Worm (Caenorhabditis elegans) whole organism, L1 larva: ENCODE measurements around the gene cutl-21.

Experiments
- C34B4.2 ChIP-seq: sonication (generic microtip); optimal IDR thresholded peaks from 2 replicates; lab custom pipeline; 2017; ENCODE audit warnings: mild to moderate bottlenecking, missing genetic modification characterization, missing compliant biosample characterization
- F16B12.6 ChIP-seq: fragments of 150-350 bp; optimal IDR thresholded peaks from 2 replicates; lab custom pipeline; 2014; ENCODE audit warnings: missing biosample characterization, missing genetic modification characterization
- aha-1 ChIP-seq: fragments of 150-350 bp; optimal IDR thresholded peaks from 2 replicates; lab custom pipeline; 2014; ENCODE audit warnings: missing biosample characterization, missing genetic modification characterization
- alr-1 ChIP-seq: fragments of 200-800 bp; sonication (Bioruptor generic); optimal IDR thresholded peaks from 2 replicates; lab custom pipeline; 2018; ENCODE audit warnings: borderline replicate concordance, mild to moderate bottlenecking, missing genetic modification characterization, missing compliant biosample characterization
- aly-2 ChIP-seq: fragments of 150-350 bp; optimal IDR thresholded peaks from 2 replicates; lab custom pipeline; 2014; ENCODE audit warnings: missing biosample characterization, missing genetic modification characterization
- ama-1 ChIP-seq: fragments of 150-350 bp; optimal IDR thresholded peaks from 2 replicates; lab custom pipeline; 2014
- ceh-63 ChIP-seq: fragments of 200-800 bp; sonication (Bioruptor generic); optimal IDR thresholded peaks from 2 replicates; lab custom pipeline; 2018; ENCODE audit warnings: mild to moderate bottlenecking, missing genetic modification characterization, missing compliant biosample characterization
- ces-1 ChIP-seq: fragments of 150-350 bp; optimal IDR thresholded peaks from 2 replicates; lab custom pipeline; 2014; ENCODE audit warnings: missing biosample characterization, missing genetic modification reagents, missing genetic modification characterization
- dsc-1 ChIP-seq: sonication (generic microtip); optimal IDR thresholded peaks from 2 replicates; lab custom pipeline; 2016; ENCODE audit warnings: mild to moderate bottlenecking, missing genetic modification characterization, missing compliant biosample characterization
- efl-1 ChIP-seq, 4 experiments: fragments of 150-350 bp; optimal IDR thresholded peaks in 3 of 4; peaks in 1 of 4; 1 replicate in 1 of 4; 2 replicates in 3 of 4; lab custom pipeline; 2014; ENCODE audit warnings: missing biosample characterization in 2 of 4, missing genetic modification characterization in 2 of 4, missing genetic modification reagents in 2 of 4
- efl-3 ChIP-seq: fragments of 200-800 bp; sonication (Bioruptor generic); optimal IDR thresholded peaks from 2 replicates; lab custom pipeline; 2018; ENCODE audit warnings: mild to moderate bottlenecking, missing genetic modification characterization, missing compliant biosample characterization
- egl-13 ChIP-seq: sonication (generic microtip); optimal IDR thresholded peaks from 2 replicates; lab custom pipeline; 2016; ENCODE audit warnings: missing genotype, missing genetic modification reagents, missing genetic modification characterization, missing compliant biosample characterization
- egl-27 ChIP-seq, 2 experiments: fragments of 150-350 bp in 1 of 2; sonication (generic microtip); optimal IDR thresholded peaks; 3 replicates each; lab custom pipeline; 2017 to 2018; ENCODE audit warnings: missing biosample characterization in 2 of 2, missing genetic modification characterization in 2 of 2, missing genetic modification reagents in 2 of 2
- elt-2 ChIP-seq: sonication (generic microtip); optimal IDR thresholded peaks from 2 replicates; lab custom pipeline; 2016; ENCODE audit warnings: missing genetic modification characterization, mild to moderate bottlenecking, inconsistent platforms, missing compliant biosample characterization, missing genetic modification reagents
- elt-3 ChIP-seq, 6 experiments: fragments of 150-350 bp in 1 of 6; sonication (generic microtip); optimal IDR thresholded peaks; 2 replicates each; lab custom pipeline; 2017 to 2018; ENCODE audit warnings: missing biosample characterization in 6 of 6, missing genetic modification characterization in 6 of 6, inconsistent platforms in 1 of 6
- ets-5 ChIP-seq: fragments of 200-800 bp; sonication (Bioruptor generic); IDR thresholded peaks from 2 replicates; pipeline ENCODE4 v1.3.6; 2022; ENCODE audit warnings: missing genetic modification characterization, missing compliant biosample characterization
- hlh-17 ChIP-seq: fragments of 200-800 bp; sonication (Bioruptor generic); optimal IDR thresholded peaks from 2 replicates; lab custom pipeline; 2018; ENCODE audit warnings: missing genetic modification characterization, mild to moderate bottlenecking, missing compliant biosample characterization, moderate library complexity, borderline replicate concordance
- hlh-4 ChIP-seq: sonication (generic microtip); optimal IDR thresholded peaks from 2 replicates; lab custom pipeline; 2016; ENCODE audit warnings: mild to moderate bottlenecking, missing genetic modification characterization, missing compliant biosample characterization
- hpl-2 ChIP-seq: fragments of 150-350 bp; optimal IDR thresholded peaks from 2 replicates; lab custom pipeline; 2014; ENCODE audit warnings: missing biosample characterization, missing genetic modification reagents, missing genetic modification characterization
- isw-1 ChIP-seq: fragments of 200-800 bp; sonication (Bioruptor generic); IDR thresholded peaks from 2 replicates; pipeline ENCODE4 v1.3.6; 2022; ENCODE audit warnings: missing genetic modification characterization, missing compliant biosample characterization
- jun-1 ChIP-seq: fragments of 150-350 bp; optimal IDR thresholded peaks from 2 replicates; lab custom pipeline; 2014; ENCODE audit warnings: missing biosample characterization, missing genetic modification reagents, missing genetic modification characterization
- lin-13 ChIP-seq: fragments of 150-350 bp; optimal IDR thresholded peaks from 2 replicates; lab custom pipeline; 2014; ENCODE audit warnings: missing biosample characterization, missing genetic modification reagents, missing genetic modification characterization
- lin-14 ChIP-seq: fragments of 200-800 bp; sonication (Bioruptor generic); optimal IDR thresholded peaks from 2 replicates; lab custom pipeline; 2018; ENCODE audit warnings: mild to moderate bottlenecking, missing genetic modification characterization, moderate library complexity, missing compliant biosample characterization
- lin-15B ChIP-seq: fragments of 150-350 bp; sonication (generic microtip); optimal IDR thresholded peaks from 3 replicates; lab custom pipeline; 2014; ENCODE audit warnings: missing biosample characterization, missing genetic modification characterization
- lin-35 ChIP-seq, 2 experiments: fragments of 150-350 bp; optimal IDR thresholded peaks; 2 replicates each; lab custom pipeline; 2014; ENCODE audit warnings: missing biosample characterization in 2 of 2, missing genetic modification characterization in 2 of 2, missing genetic modification reagents in 2 of 2
- lin-39 ChIP-seq: fragments of 150-350 bp; optimal IDR thresholded peaks from 2 replicates; lab custom pipeline; 2014; ENCODE audit warnings: missing biosample characterization, missing genetic modification reagents, missing genetic modification characterization
- lir-3 ChIP-seq: sonication (generic microtip); optimal IDR thresholded peaks from 2 replicates; lab custom pipeline; 2016; ENCODE audit warnings: mild to moderate bottlenecking, missing genetic modification characterization, moderate library complexity, missing compliant biosample characterization; ENCODE audit not compliant: poor library complexity
- mep-1 ChIP-seq: fragments of 150-350 bp; optimal IDR thresholded peaks from 2 replicates; lab custom pipeline; 2014; ENCODE audit warnings: missing biosample characterization, missing genetic modification characterization
- nhr-12 ChIP-seq: sonication (generic microtip); optimal IDR thresholded peaks from 2 replicates; lab custom pipeline; 2017; ENCODE audit warnings: missing biosample characterization, missing genetic modification characterization
- nhr-19 ChIP-seq: fragments of 200-800 bp; sonication (Bioruptor generic); conservative IDR thresholded peaks from 2 replicates; pipeline ENCODE4 v1.3.6; 2022; ENCODE audit warnings: missing genetic modification characterization, missing compliant biosample characterization
- nhr-237 ChIP-seq: fragments of 150-350 bp; optimal IDR thresholded peaks from 2 replicates; lab custom pipeline; 2014; ENCODE audit warnings: missing biosample characterization, missing genetic modification characterization
- nhr-47 ChIP-seq: sonication (generic microtip); optimal IDR thresholded peaks from 2 replicates; lab custom pipeline; 2016; ENCODE audit warnings: mild to moderate bottlenecking, missing genetic modification characterization, moderate library complexity, missing compliant biosample characterization
- nhr-71 ChIP-seq: sonication (generic microtip); optimal IDR thresholded peaks from 2 replicates; lab custom pipeline; 2016; ENCODE audit warnings: mild to moderate bottlenecking, missing genetic modification characterization, moderate library complexity, missing compliant biosample characterization
- nhr-76 ChIP-seq: sonication (generic microtip); optimal IDR thresholded peaks from 2 replicates; lab custom pipeline; 2017; ENCODE audit warnings: missing biosample characterization, missing genetic modification characterization
- nhr-77 ChIP-seq: fragments of 150-350 bp; optimal IDR thresholded peaks from 2 replicates; lab custom pipeline; 2014; ENCODE audit warnings: missing biosample characterization, missing genetic modification characterization
- nhr-84 ChIP-seq: sonication (generic microtip); optimal IDR thresholded peaks from 2 replicates; lab custom pipeline; 2017; ENCODE audit warnings: missing biosample characterization, missing genetic modification characterization
- nhr-85 ChIP-seq: sonication (generic microtip); peaks from one replicate; lab custom pipeline; 2016; ENCODE audit warnings: missing genetic modification characterization, inconsistent platforms, missing compliant biosample characterization
- pag-3 ChIP-seq: sonication (generic microtip); optimal IDR thresholded peaks from 2 replicates; lab custom pipeline; 2017; ENCODE audit warnings: missing genetic modification characterization, mild to moderate bottlenecking, missing compliant biosample characterization, antibody characterized with exemption, borderline replicate concordance; ENCODE audit not compliant: insufficient read depth
- pqm-1 ChIP-seq: sonication (generic microtip); optimal IDR thresholded peaks from 3 replicates; lab custom pipeline; 2017; ENCODE audit warnings: missing biosample characterization, missing genetic modification characterization
- snpc-4 ChIP-seq: fragments of 150-350 bp; optimal IDR thresholded peaks from 2 replicates; lab custom pipeline; 2014; ENCODE audit warnings: missing biosample characterization, missing genetic modification characterization
- snu-23 ChIP-seq: sonication (generic microtip); optimal IDR thresholded peaks from 2 replicates; lab custom pipeline; 2016; ENCODE audit warnings: missing genetic modification characterization, missing compliant biosample characterization
- sup-37 ChIP-seq: fragments of 200-800 bp; sonication (Bioruptor generic); optimal IDR thresholded peaks from 2 replicates; lab custom pipeline; 2018; ENCODE audit warnings: mild to moderate bottlenecking, missing genetic modification characterization, missing compliant biosample characterization
- tbx-2 ChIP-seq: sonication (generic microtip); optimal IDR thresholded peaks from 2 replicates; lab custom pipeline; 2016; ENCODE audit warnings: missing genetic modification characterization, missing compliant biosample characterization
- unc-86 ChIP-seq: sonication (generic microtip); optimal IDR thresholded peaks from 2 replicates; lab custom pipeline; 2016; ENCODE audit warnings: missing genetic modification characterization, missing compliant biosample characterization
- unc-98 ChIP-seq: fragments of 200-800 bp; sonication (Bioruptor generic); IDR thresholded peaks from 2 replicates; pipeline ENCODE4 v1.3.6; 2022; ENCODE audit warnings: missing genetic modification characterization, missing compliant biosample characterization
- zip-4 ChIP-seq: fragments of 200-800 bp; sonication (Bioruptor generic); optimal IDR thresholded peaks from 2 replicates; lab custom pipeline; 2018; ENCODE audit warnings: mild to moderate bottlenecking, missing genetic modification characterization, moderate library complexity, missing compliant biosample characterization
- ztf-11 ChIP-seq, 2 experiments: sonication (generic microtip); optimal IDR thresholded peaks; 2 replicates each; lab custom pipeline; 2016 to 2017; ENCODE audit warnings: missing genetic modification characterization in 2 of 2, missing biosample characterization in 1 of 2, missing compliant biosample characterization in 1 of 2
- ztf-4 ChIP-seq: fragments of 150-350 bp; optimal IDR thresholded peaks from 2 replicates; lab custom pipeline; 2014; ENCODE audit warnings: missing biosample characterization, missing genetic modification characterization

The cutl-21 gene

DNA sequence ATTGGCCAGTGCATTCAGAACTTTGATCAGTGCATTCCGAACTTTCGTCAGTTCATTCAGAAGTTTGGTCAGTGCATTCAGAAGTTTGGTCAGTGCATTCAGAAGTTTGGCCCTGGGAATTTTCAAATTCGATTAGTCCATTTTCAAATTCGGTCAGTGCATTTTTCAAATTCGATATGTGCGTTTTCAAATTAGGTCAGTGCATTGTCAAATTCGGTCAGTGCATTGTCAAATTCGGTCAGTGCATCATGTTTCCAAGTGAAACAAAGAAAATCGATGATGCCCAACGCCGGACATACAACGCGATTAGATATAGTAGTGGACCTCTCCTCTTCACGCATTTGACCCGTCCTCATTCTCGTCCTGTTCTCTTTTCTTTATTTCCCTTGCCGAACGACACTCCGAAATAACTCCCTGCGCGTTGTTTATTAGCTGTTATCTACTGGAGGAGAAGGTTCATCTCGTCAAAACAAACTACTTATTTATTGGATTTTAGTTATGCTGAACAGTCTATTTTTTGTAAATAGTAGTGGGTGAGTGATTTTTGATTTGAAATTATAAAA is 49.6 kb upstream of the cutl-21 start, which contains the start of gene apm-3 (continued):
- TF ChIP-seq isw-1 (no peak), C34B4.2 (no peak), mep-1 (peak; percentile 33), efl-1 (optimal IDR thresholded peaks at IDR 0.05; lab: Kevin White, UChicago) (peak in 1 of 2 experiments; percentile 11), efl-1 (GFP tag; optimal IDR thresholded peaks at IDR 0.05 in 1 of 2; lab: Kevin White, UChicago) (peak in 1 of 2 experiments; percentile 91), hlh-17 (GFP tag; lab: Kevin White, UChicago) (no peak), zip-4 (GFP tag; lab: Kevin White, UChicago) (no peak), egl-13 (tag; lab: Kevin White, UChicago) (no peak), ama-1 (lab: Kevin White, UChicago) (no peak), snpc-4 (tag; lab: Kevin White, UChicago) (no peak), dsc-1 (tag; lab: Kevin White, UChicago) (no peak), lin-13 (GFP tag; lab: Kevin White, UChicago) (peak; percentile 16), snu-23 (GFP tag; lab: Kevin White, UChicago) (peak; percentile 49), nhr-76 (tag; lab: Kevin White, UChicago) (no peak), lin-39 (tag; lab: Kevin White, UChicago) (no peak), ets-5 (GFP tag; lab: Robert Waterston, UW) (no peak), lir-3 (tag; lab: Kevin White, UChicago) (no peak), tbx-2 (tag; lab: Kevin White, UChicago) (peak; percentile 10), lin-35 (GFP tag; optimal IDR thresholded peaks at IDR 0.05; lab: Kevin White, UChicago) (peak; percentile 19 to 41), nhr-47 (tag; lab: Kevin White, UChicago) (peak; percentile 44), nhr-85 (tag; lab: Kevin White, UChicago) (no peak), ztf-11 (tag; optimal IDR thresholded peaks at IDR 0.05; lab: Kevin White, UChicago) (no peak), pqm-1 (no peak), ztf-4 (tag; lab: Kevin White, UChicago) (no peak), lin-15B (tag; lab: Kevin White, UChicago) (no peak), elt-3 (tag; optimal IDR thresholded peaks at IDR 0.05; lab: Kevin White, UChicago) (peak in 1 of 6 experiments; percentile 20), nhr-19 (GFP tag; lab: Robert Waterston, UW) (no peak), jun-1 (tag; lab: Kevin White, UChicago) (peak; percentile 8), hpl-2 (GFP tag; lab: Kevin White, UChicago) (no peak), lin-14 (GFP tag; lab: Kevin White, UChicago) (peak; percentile 77), F16B12.6 (tag; lab: Kevin White, UChicago) (peak; percentile 22), nhr-84 (no peak), aly-2 (tag; lab: Kevin White, UChicago) (no peak), nhr-71 (tag; lab: Kevin White, UChicago) (peak; percentile 9), hlh-4 (no peak), unc-86 (tag; lab: Kevin White, UChicago) (no peak), alr-1 (tag; lab: Kevin White, UChicago) (no peak), ces-1 (GFP tag; lab: Kevin White, UChicago) (no peak), nhr-12 (tag; lab: Kevin White, UChicago) (no peak), elt-2 (tag; lab: Kevin White, UChicago) (no peak)

DNA sequence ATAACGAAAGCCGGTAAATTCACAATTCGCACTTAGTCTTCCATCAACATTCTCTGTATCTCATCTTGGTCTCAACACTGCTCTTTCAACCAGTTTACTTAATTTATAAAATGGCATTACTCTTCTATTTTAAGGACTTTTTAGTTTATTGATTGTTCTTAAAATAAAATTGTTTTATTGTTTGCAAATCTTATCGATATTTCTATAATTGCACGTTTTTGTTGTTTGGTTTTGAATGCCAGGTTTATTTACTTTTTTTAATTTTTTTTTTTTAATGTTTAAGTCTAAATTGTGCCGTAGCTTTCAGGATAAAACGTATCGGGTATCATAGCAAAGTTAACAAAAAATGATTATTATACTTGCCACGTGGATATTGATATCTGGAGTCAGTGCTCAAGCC is 46.6 kb upstream of the cutl-21 start, which contains the start of gene chil-10:
chil-10 (plus strand) TSS at position 301 of the 400 bp plus-strand sequence.
- TF ChIP-seq nhr-77 (no peak), unc-86 (tag; lab: Kevin White, UChicago) (no peak), unc-98 (no peak), egl-27 (tag; optimal IDR thresholded peaks at IDR 0.05; lab: Kevin White, UChicago) (no peak), hpl-2 (GFP tag; lab: Kevin White, UChicago) (no peak), aha-1 (tag; lab: Kevin White, UChicago) (no peak), sup-37 (GFP tag; lab: Kevin White, UChicago) (no peak), isw-1 (no peak), snpc-4 (tag; lab: Kevin White, UChicago) (no peak), ceh-63 (no peak), ets-5 (GFP tag; lab: Robert Waterston, UW) (no peak), nhr-85 (tag; lab: Kevin White, UChicago) (no peak), pag-3 (no peak), nhr-71 (tag; lab: Kevin White, UChicago) (no peak), tbx-2 (tag; lab: Kevin White, UChicago) (no peak), efl-3 (no peak), nhr-237 (tag; lab: Kevin White, UChicago) (no peak)
